Fruit fly (Drosophila melanogaster) whole organism, embryonic: ENCODE measurements around the gene arm.
A peak's percentile ranks its signal among the peaks of the same experiment; 100 is the strongest.

Experiments
- Bgb ChIP-seq: fragments of 200-800 bp; sonication (Bioruptor generic); IDR thresholded peaks from 2 replicates; pipeline ENCODE4 v1.3.6; 2022; ENCODE audit warnings: missing biosample characterization, missing genetic modification characterization; ENCODE audit not compliant: partially characterized antibody
- CG1024 ChIP-seq: fragments of 200-800 bp; sonication (Bioruptor generic); IDR thresholded peaks from 2 replicates; pipeline ENCODE4 v1.3.6; 2022; ENCODE audit warnings: missing biosample characterization, missing genetic modification characterization
- CG10543 ChIP-seq: fragments of 200-800 bp; sonication (Bioruptor generic); optimal IDR thresholded peaks from 3 replicates; lab custom pipeline; 2017; ENCODE audit warnings: missing biosample characterization, mild to moderate bottlenecking, missing genetic modification characterization, moderate library complexity
- CG10654 ChIP-seq: fragments of 200-800 bp; sonication (Bioruptor generic); optimal IDR thresholded peaks from 2 replicates; lab custom pipeline; 2016; ENCODE audit warnings: missing biosample characterization, missing genetic modification characterization
- CG10959 ChIP-seq: fragments of 200-800 bp; sonication (Bioruptor generic); IDR thresholded peaks from 2 replicates; pipeline ENCODE4 v1.3.6; 2022; ENCODE audit warnings: missing biosample characterization, missing genetic modification characterization
- CG11085 ChIP-seq: fragments of 200-800 bp; sonication (Bioruptor generic); IDR thresholded peaks from 2 replicates; pipeline ENCODE4 v1.3.6; 2022; ENCODE audit warnings: missing biosample characterization, missing genetic modification characterization
- CG12071 ChIP-seq: fragments of 200-800 bp; sonication (Bioruptor generic); optimal IDR thresholded peaks from 3 replicates; lab custom pipeline; 2018; ENCODE audit warnings: missing biosample characterization, mild to moderate bottlenecking, missing genetic modification characterization
- CG13296 ChIP-seq: fragments of 200-800 bp; sonication (Bioruptor generic); optimal IDR thresholded peaks from 3 replicates; lab custom pipeline; 2018; ENCODE audit warnings: missing biosample characterization, mild to moderate bottlenecking, missing genetic modification characterization
- CG15011 ChIP-seq: fragments of 200-800 bp; sonication (Bioruptor generic); optimal IDR thresholded peaks from 3 replicates; lab custom pipeline; 2018; ENCODE audit warnings: missing biosample characterization, mild to moderate bottlenecking, missing genetic modification characterization
- CG16779 ChIP-seq: fragments of 200-800 bp; sonication (Bioruptor generic); IDR thresholded peaks from 2 replicates; pipeline ENCODE4 v1.3.6; 2022; ENCODE audit warnings: missing biosample characterization, missing genetic modification characterization
- CG18262 ChIP-seq: fragments of 200-800 bp; optimal IDR thresholded peaks from 3 replicates; lab custom pipeline; 2019; ENCODE audit warnings: missing biosample characterization, mild to moderate bottlenecking, missing genetic modification characterization, moderate library complexity
- CG18764 ChIP-seq: fragments of 200-800 bp; sonication (Bioruptor generic); optimal IDR thresholded peaks from 3 replicates; lab custom pipeline; 2016; ENCODE audit warnings: missing biosample characterization, missing genetic modification characterization
- CG3065 ChIP-seq: fragments of 200-800 bp; sonication (Bioruptor generic); optimal IDR thresholded peaks from 2 replicates; lab custom pipeline; 2016; ENCODE audit warnings: missing biosample characterization, missing genetic modification characterization
- CG32532 ChIP-seq: fragments of 200-800 bp; sonication (Bioruptor generic); IDR thresholded peaks from 2 replicates; pipeline ENCODE4 v1.3.6; 2022; ENCODE audit warnings: missing biosample characterization, missing genetic modification characterization
- CG32772 ChIP-seq: fragments of 200-800 bp; sonication (Bioruptor generic); IDR thresholded peaks from 2 replicates; pipeline ENCODE4 v1.3.6; 2022; ENCODE audit warnings: missing biosample characterization, missing genetic modification characterization
- CG34422 ChIP-seq: fragments of 200-800 bp; sonication (Bioruptor generic); IDR thresholded peaks from 3 replicates; pipeline ENCODE4 v1.3.6; 2022; ENCODE audit warnings: missing biosample characterization, missing genetic modification characterization
- CG3847 ChIP-seq: fragments of 200-800 bp; sonication (Bioruptor generic); IDR thresholded peaks from 2 replicates; pipeline ENCODE4 v1.3.6; 2022; ENCODE audit warnings: missing biosample characterization, missing genetic modification characterization
- CG7372 ChIP-seq: fragments of 200-800 bp; sonication (Bioruptor generic); IDR thresholded peaks from 2 replicates; pipeline ENCODE4 v1.3.6; 2022; ENCODE audit warnings: missing biosample characterization, missing genetic modification characterization
- CG8089 ChIP-seq: fragments of 200-800 bp; sonication (Bioruptor generic); optimal IDR thresholded peaks from 3 replicates; lab custom pipeline; 2016; ENCODE audit warnings: missing biosample characterization, missing genetic modification characterization
- CG9727 ChIP-seq: fragments of 200-800 bp; sonication (Bioruptor generic); optimal IDR thresholded peaks from 3 replicates; lab custom pipeline; 2017; ENCODE audit warnings: missing biosample characterization, mild to moderate bottlenecking, missing genetic modification characterization
- CkIIα-i1 ChIP-seq: fragments of 200-800 bp; sonication (Bioruptor generic); IDR thresholded peaks from 2 replicates; pipeline ENCODE4 v1.3.6; 2022; ENCODE audit warnings: missing biosample characterization, missing genetic modification characterization
- Doc2 ChIP-seq: fragments of 200-800 bp; sonication (Bioruptor generic); IDR thresholded peaks from 2 replicates; pipeline ENCODE4 v1.3.6; 2022; ENCODE audit warnings: missing biosample characterization, missing genetic modification characterization
- Eip74EF ChIP-seq, 2 experiments: fragments of 200-800 bp in 1 of 2; fragments of >200 bp in 1 of 2; sonication (Bioruptor generic) in 1 of 2; optimal IDR thresholded peaks; 2 replicates each; lab custom pipeline; 2017 to 2019; ENCODE audit warnings: missing biosample characterization in 2 of 2, missing genetic modification characterization in 2 of 2, mild to moderate bottlenecking in 1 of 2, moderate library complexity in 1 of 2
- H15 ChIP-seq: fragments of 200-800 bp; sonication (Bioruptor generic); IDR thresholded peaks from 3 replicates; pipeline ENCODE4 v1.3.6; 2022; ENCODE audit warnings: missing biosample characterization, missing genetic modification characterization
- HLHmδ ChIP-seq: fragments of 200-800 bp; sonication (Bioruptor generic); optimal IDR thresholded peaks from 2 replicates; lab custom pipeline; 2018; ENCODE audit warnings: missing biosample characterization, mild to moderate bottlenecking, missing genetic modification characterization, moderate library complexity
- Hr51 ChIP-seq, 2 experiments: fragments of 200-800 bp; sonication (Bioruptor generic); optimal IDR thresholded peaks; 2 replicates in 1 of 2; 3 replicates in 1 of 2; lab custom pipeline; 2016 to 2018; ENCODE audit warnings: missing biosample characterization in 2 of 2, missing genetic modification characterization in 2 of 2, mild to moderate bottlenecking in 1 of 2, moderate library complexity in 1 of 2
- Hsf ChIP-seq: fragments of 200-800 bp; sonication (Bioruptor generic); optimal IDR thresholded peaks from 3 replicates; lab custom pipeline; 2016; ENCODE audit warnings: missing biosample characterization, missing genetic modification characterization
- Myb ChIP-seq: fragments of 200-800 bp; sonication (Bioruptor generic); optimal IDR thresholded peaks from 2 replicates; lab custom pipeline; 2016; ENCODE audit warnings: missing biosample characterization, missing genetic modification characterization
- Rx ChIP-seq: fragments of 200-800 bp; sonication (Bioruptor generic); IDR thresholded peaks from 2 replicates; pipeline ENCODE4 v1.3.6; 2022; ENCODE audit warnings: missing biosample characterization, missing genetic modification characterization
- al ChIP-seq: fragments of 200-800 bp; sonication (Bioruptor generic); IDR thresholded peaks from 2 replicates; pipeline ENCODE4 v1.3.6; 2022; ENCODE audit warnings: missing biosample characterization, missing genetic modification characterization
- aop ChIP-seq: fragments of 200-800 bp; sonication (Bioruptor generic); IDR thresholded peaks from 2 replicates; pipeline ENCODE4 v1.3.6; 2022; ENCODE audit warnings: missing biosample characterization, missing genetic modification characterization
- ash1 ChIP-seq: fragments of 200-800 bp; sonication (Bioruptor generic); optimal IDR thresholded peaks from 2 replicates; lab custom pipeline; 2018; ENCODE audit warnings: missing biosample characterization, mild to moderate bottlenecking, missing genetic modification characterization
- bcd ChIP-seq: fragments of 200-800 bp; sonication (Bioruptor generic); optimal IDR thresholded peaks from 2 replicates; lab custom pipeline; 2017; ENCODE audit warnings: missing biosample characterization, mild to moderate bottlenecking, missing genetic modification characterization
- dimm ChIP-seq: fragments of 200-800 bp; sonication (Bioruptor generic); IDR thresholded peaks from 2 replicates; pipeline ENCODE4 v1.3.6; 2022; ENCODE audit warnings: missing biosample characterization, missing genetic modification characterization
- emc ChIP-seq: fragments of 200-800 bp; sonication (Bioruptor generic); optimal IDR thresholded peaks from 2 replicates; lab custom pipeline; 2016; ENCODE audit warnings: missing biosample characterization, missing genetic modification characterization
- en ChIP-seq: fragments of 200-800 bp; sonication (Bioruptor generic); optimal IDR thresholded peaks from 2 replicates; lab custom pipeline; 2016; ENCODE audit warnings: missing biosample characterization, missing genetic modification characterization
- fd3F ChIP-seq: fragments of 200-800 bp; sonication (Bioruptor generic); optimal IDR thresholded peaks from 2 replicates; lab custom pipeline; 2018; ENCODE audit warnings: missing biosample characterization, mild to moderate bottlenecking, missing genetic modification characterization, moderate library complexity
- fru ChIP-seq: fragments of >200 bp; optimal IDR thresholded peaks from 2 replicates; lab custom pipeline; 2017
- gfzf ChIP-seq: fragments of 200-800 bp; sonication (Bioruptor generic); optimal IDR thresholded peaks from 2 replicates; lab custom pipeline; 2016; ENCODE audit warnings: missing biosample characterization, mild to moderate bottlenecking, missing genetic modification characterization, moderate library complexity
- ham ChIP-seq: fragments of 200-800 bp; sonication (Bioruptor generic); IDR thresholded peaks from 2 replicates; pipeline ENCODE4 v1.3.6; 2022; ENCODE audit warnings: missing biosample characterization, missing genetic modification characterization
- jumu ChIP-seq: fragments of 200-800 bp; sonication (Bioruptor generic); optimal IDR thresholded peaks from 3 replicates; lab custom pipeline; 2016; ENCODE audit warnings: missing biosample characterization, missing genetic modification characterization
- odd ChIP-seq: fragments of 200-800 bp; sonication (Bioruptor generic); optimal IDR thresholded peaks from 2 replicates; lab custom pipeline; 2017; ENCODE audit warnings: missing biosample characterization, mild to moderate bottlenecking, missing genetic modification characterization
- pita ChIP-seq: fragments of 200-800 bp; sonication (Bioruptor generic); optimal IDR thresholded peaks from 2 replicates; lab custom pipeline; 2017; ENCODE audit warnings: missing biosample characterization, mild to moderate bottlenecking, missing genetic modification characterization
- ranshi ChIP-seq: fragments of 200-800 bp; sonication (Bioruptor generic); IDR thresholded peaks from 2 replicates; pipeline ENCODE4 v1.3.6; 2022; ENCODE audit warnings: missing biosample characterization, missing genetic modification characterization
- salm ChIP-seq: fragments of 200-800 bp; sonication (Bioruptor generic); optimal IDR thresholded peaks from 2 replicates; lab custom pipeline; 2018; ENCODE audit warnings: missing biosample characterization, mild to moderate bottlenecking, missing genetic modification characterization
- schlank ChIP-seq: fragments of 200-800 bp; sonication (Bioruptor generic); optimal IDR thresholded peaks from 2 replicates; lab custom pipeline; 2018; ENCODE audit warnings: missing biosample characterization, mild to moderate bottlenecking, missing genetic modification characterization
- scrt ChIP-seq: fragments of 200-800 bp; sonication (Bioruptor generic); optimal IDR thresholded peaks from 2 replicates; lab custom pipeline; 2018; ENCODE audit warnings: missing biosample characterization, mild to moderate bottlenecking, missing genetic modification characterization, moderate library complexity
- sens-2 ChIP-seq: fragments of 200-800 bp; sonication (Bioruptor generic); IDR thresholded peaks from 2 replicates; pipeline ENCODE4 v1.3.6; 2022; ENCODE audit warnings: missing biosample characterization, missing genetic modification characterization
- sim ChIP-seq: fragments of 200-800 bp; sonication (Bioruptor generic); IDR thresholded peaks from 2 replicates; pipeline ENCODE4 v1.3.6; 2022; ENCODE audit warnings: missing biosample characterization, missing genetic modification characterization
- trh ChIP-seq: fragments of 200-800 bp; sonication (Bioruptor generic); optimal IDR thresholded peaks from 2 replicates; lab custom pipeline; 2016; ENCODE audit warnings: missing biosample characterization, missing genetic modification characterization
- yki ChIP-seq: fragments of >200 bp; optimal IDR thresholded peaks from 3 replicates; lab custom pipeline; 2018
- zfh2 ChIP-seq: fragments of 200-800 bp; sonication (Bioruptor generic); optimal IDR thresholded peaks from 2 replicates; lab custom pipeline; 2016; ENCODE audit warnings: missing biosample characterization, missing genetic modification characterization

arm gene

dm6 chrX:1948508-1949065, 48.1 kb upstream of the arm start (continued):
- TF ChIP-seq CG8089 (no peak), Hsf (GFP tag; lab: Kevin White, UChicago) (peak; percentile 42), al (GFP tag; lab: Robert Waterston, UW) (peak; percentile 80), Doc2 (GFP tag; lab: Robert Waterston, UW) (no peak), sim (no peak), sens-2 (GFP tag; lab: Robert Waterston, UW) (no peak), Eip74EF (GFP tag; optimal IDR thresholded peaks at IDR 0.05; lab: Kevin White, UChicago) (no peak), CG32772 (GFP tag; lab: Robert Waterston, UW) (0 out of 2 replicates have a peak, but pooled peaks have one; percentile 25), fru (lab: Kevin White, UChicago) (no peak), CG13296 (GFP tag; lab: Kevin White, UChicago) (no peak), bcd (peak; percentile 64), en (GFP tag; lab: Kevin White, UChicago) (no peak), CG11085 (GFP tag; lab: Robert Waterston, UW) (0 out of 2 replicates have a peak, but pooled peaks have one; percentile 31), gfzf (GFP tag; lab: Kevin White, UChicago) (no peak), aop (GFP tag; lab: Robert Waterston, UW) (no peak), CG32532 (peak; percentile 84; the same call in 1 of the 2 replicates), CG15011 (GFP tag; lab: Kevin White, UChicago) (peak; percentile 42), trh (GFP tag; lab: Kevin White, UChicago) (no peak), schlank (tag; lab: Kevin White, UChicago) (peak; percentile 41), dimm (GFP tag; lab: Robert Waterston, UW) (no peak), CG10959 (GFP tag; lab: Robert Waterston, UW) (no peak), Rx (GFP tag; lab: Robert Waterston, UW) (peak; percentile 29; the same call in 1 of the 2 replicates), CG10543 (GFP tag; lab: Kevin White, UChicago) (peak; percentile 32), CG10654 (no peak), yki (lab: Kevin White, UChicago) (no peak), pita (GFP tag; lab: Kevin White, UChicago) (no peak), fd3F (GFP tag; lab: Kevin White, UChicago) (peak; percentile 49), odd (GFP tag; lab: Kevin White, UChicago) (no peak), CG7372 (GFP tag; lab: Robert Waterston, UW) (0 out of 2 replicates have a peak, but pooled peaks have one; percentile 9), Bgb (GFP tag; lab: Robert Waterston, UW) (no peak), jumu (GFP tag; lab: Kevin White, UChicago) (no peak), Myb (GFP tag; lab: Kevin White, UChicago) (peak; percentile 50), ranshi (GFP tag; lab: Robert Waterston, UW) (peak; percentile 66; the same call in 1 of the 2 replicates), H15 (no peak), CkIIα-i1 (no peak), HLHmδ (no peak), salm (tag; lab: Kevin White, UChicago) (no peak), ash1 (GFP tag; lab: Kevin White, UChicago) (no peak), CG1024 (GFP tag; lab: Robert Waterston, UW) (no peak), CG3847 (GFP tag; lab: Robert Waterston, UW) (peak; percentile 50), CG34422 (GFP tag; lab: Robert Waterston, UW) (no peak), scrt (GFP tag; lab: Kevin White, UChicago) (peak; percentile 55), ham (GFP tag; lab: Robert Waterston, UW) (0 out of 2 replicates have a peak, but pooled peaks have one; percentile 22), Hr51 (GFP tag; optimal IDR thresholded peaks at IDR 0.05; lab: Kevin White, UChicago) (peak; percentile 10 to 52), CG12071 (peak; percentile 60), emc (no peak), CG3065 (GFP tag; lab: Kevin White, UChicago) (no peak), CG18764 (GFP tag; lab: Kevin White, UChicago) (no peak), CG18262 (tag; lab: Kevin White, UChicago) (peak; percentile 15), CG9727 (GFP tag; lab: Kevin White, UChicago) (peak; percentile 52), zfh2 (GFP tag; lab: Kevin White, UChicago) (peak; percentile 86), CG16779 (GFP tag; lab: Robert Waterston, UW) (peak; percentile 50; the same call in 1 of the 2 replicates)
